Fruit fly (Drosophila melanogaster): ENCODE measurements around the gene Pmm2.

Pmm2 gene

DNA sequence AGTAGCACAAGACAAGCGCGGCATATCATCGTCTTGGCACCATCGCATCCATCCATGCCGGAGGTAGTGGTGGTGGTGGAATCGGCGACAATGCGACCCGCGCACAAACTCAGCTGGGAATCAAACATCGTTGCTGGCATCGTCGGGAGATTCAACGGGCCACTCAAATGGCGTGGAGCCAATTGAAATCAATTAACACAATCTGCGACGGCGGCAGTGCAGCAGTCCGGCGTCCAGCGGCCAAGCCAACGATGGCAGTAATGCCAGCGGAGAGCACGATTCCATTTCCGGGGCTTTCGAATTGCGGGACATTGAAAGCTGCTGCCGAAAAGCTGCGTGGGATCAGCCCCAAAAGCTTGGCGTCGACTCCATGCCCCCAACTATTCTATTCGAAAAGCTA is 26.8 kb upstream of the Pmm2 start, which contains the start of gene CG10654:
Gene CG10654, minus strand, starts transcription at position 270 of the 400 bp plus-strand sequence.
- TF ChIP-seq ttk (optimal IDR thresholded peaks at IDR 0.05): no peak
- TF ChIP-seq insv (optimal IDR thresholded peaks at IDR 0.05): no peak
- no peak for TF ChIP-seq Myc (optimal IDR thresholded peaks at IDR 0.05)
- TF ChIP-seq h (optimal IDR thresholded peaks at IDR 0.05): no peak
- no peak for TF ChIP-seq Sin3A (optimal IDR thresholded peaks at IDR 0.05)
- TF ChIP-seq psq (optimal IDR thresholded peaks at IDR 0.05): no peak

DNA sequence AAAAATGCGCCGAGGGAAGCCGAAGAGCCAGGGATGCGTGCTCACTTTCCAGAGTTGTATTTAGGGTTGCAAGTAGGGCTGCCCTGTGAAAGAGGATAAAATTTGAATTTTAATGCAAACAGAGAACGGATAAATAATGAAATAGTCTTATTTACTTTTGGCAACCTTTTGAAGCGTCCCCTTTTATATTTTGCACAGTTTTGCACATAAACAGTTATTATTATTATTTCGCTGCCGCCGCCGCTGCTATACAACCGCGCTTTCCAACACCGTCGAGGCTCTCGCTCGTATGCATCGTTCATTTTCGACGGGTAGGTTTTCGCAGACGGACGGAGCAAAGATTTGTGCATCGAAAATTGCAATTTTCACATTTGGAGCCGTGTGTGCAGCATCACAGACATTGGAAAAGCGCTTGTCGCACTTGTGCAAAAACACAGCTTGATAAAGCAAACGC is 19.6 kb upstream of the Pmm2 start, which contains the start of the genes sti and tral:
Gene sti, minus strand, starts transcription at position 54 of the 454 bp plus-strand sequence.
Gene tral, plus strand, starts transcription at position 298 of the 454 bp plus-strand sequence.
- TF ChIP-seq Sin3A (optimal IDR thresholded peaks at IDR 0.05) (no peak), Myc (optimal IDR thresholded peaks at IDR 0.05) (no peak), h (optimal IDR thresholded peaks at IDR 0.05) (no peak), insv (optimal IDR thresholded peaks at IDR 0.05) (no peak), psq (optimal IDR thresholded peaks at IDR 0.05) (no peak), ttk (optimal IDR thresholded peaks at IDR 0.05) (no peak)

DNA sequence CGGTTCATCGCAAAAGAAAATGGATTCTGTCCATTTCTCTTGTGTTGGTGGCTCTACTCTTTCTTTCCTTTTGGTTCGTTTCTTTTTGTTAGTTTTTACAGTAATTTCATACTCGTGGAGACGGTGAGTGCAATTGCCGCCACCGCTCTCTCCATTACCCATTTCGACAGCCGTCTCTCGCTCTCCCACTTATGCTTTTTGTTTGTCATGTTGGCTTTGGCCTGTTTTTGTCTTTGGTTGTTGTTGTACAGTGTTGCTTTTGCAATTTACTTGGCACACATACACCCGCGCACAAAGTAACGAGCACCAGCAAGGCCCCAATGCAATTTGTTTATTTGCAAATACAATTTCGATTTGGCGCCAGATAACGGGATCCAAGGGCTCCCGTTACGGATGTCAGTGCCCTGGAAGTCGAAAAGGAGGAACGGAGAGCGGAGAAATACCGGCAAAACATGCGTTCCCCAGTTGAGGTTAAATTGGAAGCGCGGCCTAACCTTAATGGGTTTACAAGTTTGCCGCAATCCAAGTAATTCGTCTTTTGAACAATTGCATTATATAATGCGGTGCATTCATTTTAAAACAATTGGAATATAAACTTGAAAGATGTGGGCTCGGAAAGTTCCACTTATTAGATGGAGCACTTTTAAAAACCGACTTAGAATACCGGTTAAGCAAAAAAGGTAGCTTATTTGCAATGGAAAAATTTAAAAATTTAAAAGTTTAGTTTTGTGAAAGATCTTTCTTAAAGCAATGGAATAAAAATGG is 18.5 kb upstream of the Pmm2 start:
- TF ChIP-seq insv (optimal IDR thresholded peaks at IDR 0.05) (no peak), Sin3A (optimal IDR thresholded peaks at IDR 0.05) (no peak), Myc (optimal IDR thresholded peaks at IDR 0.05) (no peak), h (optimal IDR thresholded peaks at IDR 0.05) (no peak), psq (optimal IDR thresholded peaks at IDR 0.05) (no peak)

DNA sequence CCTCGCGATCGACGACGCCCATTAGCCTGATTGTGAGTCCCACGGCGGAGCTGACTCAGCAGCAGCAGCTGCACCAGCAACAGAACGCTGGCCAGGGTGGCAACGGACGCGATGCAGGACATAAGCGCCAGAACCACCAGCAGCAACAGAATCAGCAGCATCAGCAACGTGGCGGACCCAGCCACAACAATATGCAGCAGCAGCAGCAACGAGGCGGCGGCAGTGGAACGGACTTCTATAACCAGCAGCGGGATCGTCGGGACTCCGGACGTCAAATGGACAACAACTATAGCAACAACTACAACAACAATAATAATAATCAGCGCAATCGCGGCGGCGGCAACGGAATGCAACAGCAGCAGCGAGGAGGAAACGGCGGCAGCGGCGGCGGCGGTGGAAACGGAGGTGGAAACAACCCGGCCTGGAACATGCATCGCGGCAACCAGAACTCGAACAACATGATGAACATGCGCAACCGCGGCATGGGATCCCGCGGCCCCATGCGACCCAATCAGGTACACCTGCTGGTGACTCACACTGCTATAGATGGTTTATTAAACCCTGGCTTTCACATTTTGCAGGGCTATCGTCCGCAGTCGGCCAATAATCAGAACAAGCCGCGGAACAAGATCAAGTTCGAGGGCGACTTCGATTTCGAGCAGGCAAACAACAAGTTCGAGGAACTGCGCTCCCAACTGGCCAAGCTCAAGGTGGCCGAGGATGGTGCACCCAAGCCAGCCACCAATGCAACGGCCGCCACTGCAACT is 16.8 kb upstream of the Pmm2 start:
- TF ChIP-seq Myc (optimal IDR thresholded peaks at IDR 0.05) (no peak), ttk (optimal IDR thresholded peaks at IDR 0.05) (no peak), insv (optimal IDR thresholded peaks at IDR 0.05) (no peak), h (optimal IDR thresholded peaks at IDR 0.05) (no peak), psq (optimal IDR thresholded peaks at IDR 0.05) (no peak), Sin3A (optimal IDR thresholded peaks at IDR 0.05) (no peak)

DNA sequence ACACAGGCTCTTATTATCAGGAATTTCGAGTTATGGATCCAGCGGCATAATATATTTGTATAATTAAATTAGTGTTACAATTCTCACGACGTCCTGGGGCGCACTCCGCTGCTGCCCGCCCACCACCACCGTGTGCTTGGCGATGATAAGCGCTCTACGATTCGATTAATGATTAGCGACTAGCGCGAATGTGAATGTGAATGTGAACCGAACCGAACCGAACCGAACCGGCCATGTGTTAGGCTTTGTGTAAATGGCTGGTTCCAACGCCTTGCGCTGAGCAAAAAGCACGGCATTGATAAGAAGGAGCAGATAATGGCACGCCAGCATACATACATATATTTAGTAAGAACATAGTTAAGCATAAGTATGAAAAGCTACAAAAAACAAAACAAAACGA is 15.1 kb upstream of the Pmm2 start:
- no peak for TF ChIP-seq Sin3A (optimal IDR thresholded peaks at IDR 0.05)
- TF ChIP-seq ttk (optimal IDR thresholded peaks at IDR 0.05): no peak
- no peak for TF ChIP-seq insv (optimal IDR thresholded peaks at IDR 0.05)
- TF ChIP-seq Myc (optimal IDR thresholded peaks at IDR 0.05): no peak
- TF ChIP-seq h (optimal IDR thresholded peaks at IDR 0.05): no peak
- no peak for TF ChIP-seq psq (optimal IDR thresholded peaks at IDR 0.05)

DNA sequence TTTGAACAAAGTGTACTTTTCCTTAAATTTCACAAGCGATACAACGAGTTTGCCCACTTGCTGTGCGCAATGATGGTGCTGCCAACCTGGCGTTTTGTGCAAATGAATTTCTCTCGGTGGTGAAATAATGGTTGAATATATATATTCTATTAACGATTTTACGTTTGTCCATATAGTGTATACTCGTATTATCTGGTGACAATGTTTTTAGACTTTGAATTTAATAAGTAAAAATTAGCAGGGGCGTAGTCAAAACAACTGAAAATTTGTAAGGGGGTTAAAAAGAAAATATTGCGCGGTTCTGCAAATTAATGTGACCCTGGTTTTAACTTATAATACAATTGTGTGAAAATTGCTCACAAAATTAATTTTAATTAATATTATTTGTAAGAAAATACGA is 10.4 kb upstream of the Pmm2 start, which contains the start of the genes ver and Gcn5:
Gene ver, plus strand, starts transcription at position 47 of the 400 bp plus-strand sequence.
Gene Gcn5, minus strand, starts transcription at position 74 of the 400 bp plus-strand sequence.
- TF ChIP-seq Myc (optimal IDR thresholded peaks at IDR 0.05): no peak
- TF ChIP-seq psq (optimal IDR thresholded peaks at IDR 0.05): no peak
- TF ChIP-seq h (optimal IDR thresholded peaks at IDR 0.05): no peak
- no peak for TF ChIP-seq ttk (optimal IDR thresholded peaks at IDR 0.05)
- no peak for TF ChIP-seq insv (optimal IDR thresholded peaks at IDR 0.05)
- no peak for TF ChIP-seq Sin3A (optimal IDR thresholded peaks at IDR 0.05)

DNA sequence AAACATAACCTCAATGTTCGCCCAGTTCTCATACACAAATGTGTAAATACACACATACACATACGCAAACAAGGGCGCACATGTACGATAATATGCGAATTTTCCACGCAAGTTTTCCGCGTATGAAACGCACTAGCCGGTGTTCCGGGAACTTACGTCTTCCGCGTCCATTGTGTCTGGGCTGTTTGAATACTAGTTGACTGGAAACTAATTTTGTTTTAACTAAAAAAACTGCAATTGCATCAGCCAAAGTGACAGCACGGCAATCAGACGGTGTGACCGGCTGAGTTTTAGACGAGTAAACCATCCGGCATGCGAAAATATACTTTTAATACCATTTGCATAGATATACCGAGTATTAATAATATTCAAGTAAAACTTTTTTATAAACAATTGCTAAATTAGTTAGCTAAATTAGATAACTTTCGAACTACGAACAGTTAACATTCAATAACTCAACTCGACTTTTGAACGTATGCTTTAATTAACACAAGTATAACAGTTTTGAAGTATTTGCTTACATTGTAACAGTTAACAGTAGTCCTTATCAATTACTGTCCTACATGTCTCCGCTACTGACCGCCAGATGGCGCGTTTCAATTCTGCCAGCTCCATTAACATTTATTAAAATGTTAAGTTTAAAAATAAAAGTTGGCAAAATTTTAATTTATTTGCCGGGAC is 7.8 kb upstream of the Pmm2 start, which contains the start of gene eIF2beta:
Gene eIF2beta, minus strand, starts transcription at position 299 of the 681 bp plus-strand sequence.
- TF ChIP-seq Myc (optimal IDR thresholded peaks at IDR 0.05): no peak
- no peak for TF ChIP-seq Sin3A (optimal IDR thresholded peaks at IDR 0.05)
- TF ChIP-seq psq (optimal IDR thresholded peaks at IDR 0.05): no peak
- no peak for TF ChIP-seq h (optimal IDR thresholded peaks at IDR 0.05)
- no peak for TF ChIP-seq insv (optimal IDR thresholded peaks at IDR 0.05)
- no peak for TF ChIP-seq ttk (optimal IDR thresholded peaks at IDR 0.05)

DNA sequence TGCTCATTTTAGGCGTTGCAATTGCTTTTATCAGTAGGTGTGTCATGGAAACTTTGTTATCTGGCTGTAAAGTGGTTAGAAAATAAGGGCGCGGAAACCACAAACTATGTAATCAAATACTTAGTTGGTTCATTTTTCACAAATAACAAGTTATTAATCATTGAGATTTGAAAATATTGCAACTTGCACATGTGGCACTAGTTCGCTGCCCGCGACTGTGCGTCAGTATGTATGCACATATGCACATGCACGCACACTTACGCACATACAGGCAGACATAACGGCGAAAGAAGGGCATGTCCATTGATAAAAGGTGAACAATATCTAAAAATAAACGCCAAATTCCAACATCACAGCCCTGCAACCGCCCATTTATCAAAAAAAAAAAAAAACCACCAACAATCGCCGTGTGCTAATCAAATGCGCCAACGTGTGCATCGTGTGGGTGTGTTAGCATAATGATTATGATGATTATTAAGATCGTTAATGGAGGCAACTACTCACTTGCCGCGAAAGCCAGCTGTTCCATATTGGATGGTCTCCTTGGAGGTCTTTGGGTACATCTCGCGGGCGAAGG is 4.9 kb upstream of the Pmm2 start:
- no peak for TF ChIP-seq Myc (optimal IDR thresholded peaks at IDR 0.05)
- no peak for TF ChIP-seq Sin3A (optimal IDR thresholded peaks at IDR 0.05)
- TF ChIP-seq ttk (optimal IDR thresholded peaks at IDR 0.05): no peak
- TF ChIP-seq psq (optimal IDR thresholded peaks at IDR 0.05): no peak
- TF ChIP-seq h (optimal IDR thresholded peaks at IDR 0.05): no peak
- TF ChIP-seq insv (optimal IDR thresholded peaks at IDR 0.05): no peak

DNA sequence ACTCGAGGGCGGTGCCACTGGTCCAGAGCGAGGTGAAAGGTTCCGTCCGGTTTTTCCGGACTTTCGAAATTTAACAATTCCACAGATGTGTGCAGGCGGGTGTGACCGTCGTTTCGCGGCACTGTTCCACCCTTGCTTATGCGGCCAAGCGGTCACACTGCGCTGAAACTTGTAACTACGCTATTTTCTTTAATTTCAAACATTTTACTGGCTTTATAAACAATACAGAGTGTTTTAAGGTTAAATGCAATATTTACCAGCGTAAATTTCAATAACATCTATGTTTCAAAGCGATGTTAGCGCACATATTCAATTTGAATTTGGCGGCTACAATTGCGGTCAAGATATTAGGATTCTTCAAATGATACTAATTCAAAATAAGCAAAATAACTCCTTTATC is 4.3 kb upstream of the Pmm2 start, which contains the start of gene nst:
Gene nst, minus strand, starts transcription at position 128 of the 400 bp plus-strand sequence.
- TF ChIP-seq Sin3A (optimal IDR thresholded peaks at IDR 0.05): no peak
- no peak for TF ChIP-seq h (optimal IDR thresholded peaks at IDR 0.05)
- TF ChIP-seq insv (optimal IDR thresholded peaks at IDR 0.05): no peak
- TF ChIP-seq psq (optimal IDR thresholded peaks at IDR 0.05): no peak
- TF ChIP-seq ttk (optimal IDR thresholded peaks at IDR 0.05): no peak
- TF ChIP-seq Myc (optimal IDR thresholded peaks at IDR 0.05): no peak

DNA sequence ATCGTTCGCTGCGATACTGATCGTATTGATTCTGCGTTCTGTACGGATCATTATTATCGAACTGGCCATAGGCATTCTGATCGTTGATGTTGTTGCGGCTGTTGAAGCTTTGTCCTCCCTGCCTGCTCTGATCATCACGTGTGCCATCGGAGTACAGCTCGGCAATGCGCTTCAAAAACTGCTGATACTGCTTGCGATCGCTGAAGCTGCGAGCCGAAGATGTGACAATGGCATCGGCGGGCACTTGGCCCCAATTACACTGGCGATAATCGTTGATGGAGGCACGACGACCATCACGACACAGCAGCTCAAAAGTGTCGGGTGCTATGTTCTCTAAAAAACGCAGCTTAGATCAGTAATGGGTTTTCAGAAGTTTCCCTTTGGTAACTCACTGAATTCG is 2.2 kb upstream of the Pmm2 start:
- TF ChIP-seq psq (optimal IDR thresholded peaks at IDR 0.05) (no peak), h (optimal IDR thresholded peaks at IDR 0.05) (no peak), Myc (optimal IDR thresholded peaks at IDR 0.05) (no peak), Sin3A (optimal IDR thresholded peaks at IDR 0.05) (no peak), insv (optimal IDR thresholded peaks at IDR 0.05) (no peak), ttk (optimal IDR thresholded peaks at IDR 0.05) (no peak)
